Worm (Caenorhabditis elegans): ENCODE data around the gene C04G6.2.
A peak's percentile ranks its signal among the peaks of the same experiment; 100 is the strongest.

Gene C04G6.2

DNA sequence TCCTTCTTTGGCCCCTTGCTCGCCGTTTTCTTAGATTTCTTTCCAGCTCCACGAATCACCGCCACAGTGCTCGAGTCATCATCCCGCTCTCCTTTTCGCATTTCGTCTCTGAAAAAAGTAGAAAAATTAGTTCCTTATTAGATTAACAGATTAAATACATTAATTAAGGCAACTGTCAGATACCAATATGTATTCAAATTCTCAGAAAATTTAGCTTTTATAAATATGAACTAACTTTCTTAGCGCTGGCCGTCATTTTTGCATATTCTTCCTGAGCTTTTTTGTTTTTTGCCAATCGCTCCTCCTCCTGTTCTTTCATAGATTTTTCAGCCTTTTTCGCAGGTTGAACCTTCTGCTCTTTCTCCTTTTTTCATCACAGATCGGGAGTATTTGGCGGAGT lies 6.6 kb downstream of the C04G6.2 start, which contains the start of gene C04G6.6:
Gene C04G6.6, minus strand, starts transcription at position 101 of the 400 bp plus-strand sequence.
- no peak for TF ChIP-seq peb-1 (tag; optimal IDR thresholded peaks at IDR 0.05)
- no peak for TF ChIP-seq mab-5 (tag; optimal IDR thresholded peaks at IDR 0.05)
- TF ChIP-seq ztf-4 (tag; optimal IDR thresholded peaks at IDR 0.05) = no peak
- no peak for TF ChIP-seq lsy-2 (tag; optimal IDR thresholded peaks at IDR 0.05)
- no peak for TF ChIP-seq ceh-16 (tag; optimal IDR thresholded peaks at IDR 0.05)
- TF ChIP-seq unc-55 (GFP tag; optimal IDR thresholded peaks at IDR 0.05) = no peak
- TF ChIP-seq gmeb-1 (tag; optimal IDR thresholded peaks at IDR 0.05) = no peak
- no peak for TF ChIP-seq ZK546.5 (tag; optimal IDR thresholded peaks at IDR 0.05)
- TF ChIP-seq nhr-21 (tag; optimal IDR thresholded peaks at IDR 0.05) = no peak
- no peak for TF ChIP-seq Y55F3AM.14 (GFP tag; optimal IDR thresholded peaks at IDR 0.05)
- no peak for TF ChIP-seq sem-4 (tag; optimal IDR thresholded peaks at IDR 0.05)
- no peak for TF ChIP-seq blmp-1 (tag; optimal IDR thresholded peaks at IDR 0.05; ENCODE audit: insufficient read depth)
- no peak for TF ChIP-seq mdl-1 (tag; optimal IDR thresholded peaks at IDR 0.05)
- TF ChIP-seq nhr-11 (tag; optimal IDR thresholded peaks at IDR 0.05) = no peak
- no peak for TF ChIP-seq ztf-11 (tag; optimal IDR thresholded peaks at IDR 0.05)
- no peak for TF ChIP-seq unc-39 (tag; optimal IDR thresholded peaks at IDR 0.05)
- no peak for TF ChIP-seq mbf-1 (tag; optimal IDR thresholded peaks at IDR 0.05)

DNA sequence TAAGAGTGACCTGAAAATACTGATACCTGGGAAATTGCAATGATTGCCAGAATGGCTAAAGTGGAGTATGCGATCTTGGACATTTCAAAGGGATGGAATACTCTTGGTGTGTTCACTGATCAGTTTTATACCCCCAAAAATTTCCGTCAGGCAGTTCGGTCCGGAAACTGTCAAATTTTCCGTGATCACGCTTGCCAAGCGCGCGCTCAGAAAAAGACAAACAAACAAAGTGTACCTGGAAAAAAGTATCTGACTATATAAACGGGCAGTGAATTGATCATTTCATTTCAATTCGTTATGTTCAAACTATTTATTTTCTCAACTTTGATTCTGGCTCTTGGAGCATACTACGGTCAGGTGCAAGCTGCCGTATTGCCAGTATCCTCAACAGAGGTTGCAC lies 8.7 kb downstream of the C04G6.2 start, which contains the start of the genes idpb-3 and idpb-1:
Gene idpb-3, minus strand, starts transcription at position 101 of the 400 bp plus-strand sequence.
Gene idpb-1, plus strand, starts transcription at position 284 of the 400 bp plus-strand sequence.
- TF ChIP-seq lin-39 (tag; optimal IDR thresholded peaks at IDR 0.05) (no peak), alr-1 (tag; optimal IDR thresholded peaks at IDR 0.05) (no peak), ztf-1 (GFP tag; conservative IDR thresholded peaks at IDR 0.05) (no peak), gmeb-1 (tag; optimal IDR thresholded peaks at IDR 0.05) (no peak), ZK546.5 (tag; optimal IDR thresholded peaks at IDR 0.05) (no peak), blmp-1 (tag; optimal IDR thresholded peaks at IDR 0.05; ENCODE audit: insufficient read depth) (no peak), nhr-12 (tag; optimal IDR thresholded peaks at IDR 0.05) (no peak), ceh-16 (tag; optimal IDR thresholded peaks at IDR 0.05) (no peak), nhr-23 (tag; optimal IDR thresholded peaks at IDR 0.05) (no peak), nhr-237 (tag; optimal IDR thresholded peaks at IDR 0.05) (no peak), sma-3 (GFP tag; optimal IDR thresholded peaks at IDR 0.05) (no peak)

- TF ChIP-seq fos-1 (tag; optimal IDR thresholded peaks at IDR 0.05) (peak; percentile 34), lsy-2 (tag; optimal IDR thresholded peaks at IDR 0.05) (no peak), blmp-1 (tag; optimal IDR thresholded peaks at IDR 0.05; ENCODE audit: insufficient read depth) (peak; percentile 46)
Observed at ce11 chrII:5103189-5103588, 10.2 kb downstream of the C04G6.2 start.

DNA sequence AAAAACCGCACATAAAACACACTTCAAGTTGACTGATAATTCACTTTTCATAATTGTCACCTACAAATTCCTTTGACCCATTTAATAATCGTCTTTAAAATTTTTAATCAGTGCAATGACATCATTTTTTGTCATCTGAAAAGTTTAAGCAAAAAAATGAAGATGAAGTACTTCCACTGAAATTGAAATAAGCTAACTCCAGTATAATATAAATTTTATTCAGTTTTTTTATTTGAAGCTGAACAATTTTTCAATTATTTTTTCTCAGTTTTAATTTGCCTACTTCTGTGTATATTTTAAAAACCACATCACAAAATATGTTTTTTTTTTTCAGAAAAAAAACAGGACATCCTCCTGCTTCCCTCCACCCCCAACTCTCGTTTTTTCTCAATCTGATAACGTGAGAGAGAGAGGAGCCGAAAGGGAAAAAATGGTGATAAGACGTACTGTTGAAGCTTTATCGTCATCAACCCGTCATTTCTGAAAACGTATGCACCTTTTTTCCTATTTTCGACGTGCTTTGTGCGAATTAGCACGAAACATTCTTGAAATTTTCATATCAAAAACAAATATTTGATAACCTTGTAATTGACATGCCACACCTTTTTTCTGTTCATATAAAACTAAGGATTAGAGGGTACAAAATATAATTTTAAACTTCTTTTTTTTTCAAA lies 10.9 kb downstream of the C04G6.2 start, which contains the start of the genes C04G6.11 and mpk-2:
Gene C04G6.11, minus strand, starts transcription at position 51 of the 674 bp plus-strand sequence.
Gene mpk-2, plus strand, starts transcription at position 335 of the 674 bp plus-strand sequence.
- TF ChIP-seq crh-2 (tag; optimal IDR thresholded peaks at IDR 0.05) (peak; percentile 24), lsy-2 (tag; optimal IDR thresholded peaks at IDR 0.05) (no peak), aly-2 (tag; optimal IDR thresholded peaks at IDR 0.05) (no peak), zag-1 (tag; optimal IDR thresholded peaks at IDR 0.05) (no peak), F13H6.1 (tag; optimal IDR thresholded peaks at IDR 0.05) (peak; percentile 33), sma-9 (GFP tag; optimal IDR thresholded peaks at IDR 0.05) (peak; percentile 59), sma-9 (tag; optimal IDR thresholded peaks at IDR 0.05) (no peak), gmeb-1 (tag; optimal IDR thresholded peaks at IDR 0.05) (peak; percentile 25), dmd-4 (tag; optimal IDR thresholded peaks at IDR 0.05) (no peak), fos-1 (tag; optimal IDR thresholded peaks at IDR 0.05) (peak; percentile 73)

ce11 chrII:5105020-5105419 lies 12.0 kb downstream of the C04G6.2 start:
- TF ChIP-seq lin-13 (GFP tag; optimal IDR thresholded peaks at IDR 0.05) (peak; percentile 63), C34F6.9 (tag; optimal IDR thresholded peaks at IDR 0.05) (peak; percentile 52), blmp-1 (tag; optimal IDR thresholded peaks at IDR 0.05; ENCODE audit: insufficient read depth) (peak; percentile 35), sma-9 (GFP tag; optimal IDR thresholded peaks at IDR 0.05) (peak; percentile 82), sma-9 (tag; optimal IDR thresholded peaks at IDR 0.05) (no peak), fos-1 (tag; optimal IDR thresholded peaks at IDR 0.05) (peak; percentile 79), unc-62 (GFP tag; optimal IDR thresholded peaks at IDR 0.05) (no peak), alr-1 (tag; optimal IDR thresholded peaks at IDR 0.05) (no peak), crh-2 (tag; optimal IDR thresholded peaks at IDR 0.05) (peak; percentile 70), mdl-1 (tag; optimal IDR thresholded peaks at IDR 0.05) (peak in 1 of 2 experiments; percentile 4), lin-11 (tag; optimal IDR thresholded peaks at IDR 0.05) (peak; percentile 33), ztf-1 (GFP tag; conservative IDR thresholded peaks at IDR 0.05) (no peak), nhr-6 (tag; optimal IDR thresholded peaks at IDR 0.05) (no peak), egl-27 (tag; optimal IDR thresholded peaks at IDR 0.05) (peak; percentile 53), nhr-237 (tag; optimal IDR thresholded peaks at IDR 0.05) (no peak), lsy-2 (tag; optimal IDR thresholded peaks at IDR 0.05) (peak in 1 of 2 experiments; percentile 49), zag-1 (tag; optimal IDR thresholded peaks at IDR 0.05) (peak; percentile 43), elt-1 (tag; optimal IDR thresholded peaks at IDR 0.05) (no peak), ztf-11 (tag; optimal IDR thresholded peaks at IDR 0.05) (no peak), unc-55 (GFP tag; optimal IDR thresholded peaks at IDR 0.05) (peak; percentile 79), ztf-4 (tag; optimal IDR thresholded peaks at IDR 0.05) (peak; percentile 36), nhr-11 (tag; optimal IDR thresholded peaks at IDR 0.05) (no peak), ceh-82 (tag; optimal IDR thresholded peaks at IDR 0.05) (no peak), skn-1 (tag; optimal IDR thresholded peaks at IDR 0.05) (no peak), F13H6.1 (tag; optimal IDR thresholded peaks at IDR 0.05) (peak; percentile 52), elt-3 (tag; optimal IDR thresholded peaks at IDR 0.05) (no peak)
